Worm (Caenorhabditis elegans) whole organism, early embryonic: Measurements from ENCODE around the gene asp-12.

Source experiments
- B0310.2 ChIP-seq: sonication (generic microtip); optimal IDR thresholded peaks from 2 replicates; lab custom pipeline; 2016; ENCODE audit warnings: mild to moderate bottlenecking, missing genetic modification characterization, missing compliant biosample characterization
- F13C5.2 ChIP-seq: sonication (generic microtip); optimal IDR thresholded peaks from 2 replicates; lab custom pipeline; 2017; ENCODE audit warnings: mild to moderate bottlenecking, missing genetic modification characterization, inconsistent platforms, missing compliant biosample characterization
- aly-1 ChIP-seq: sonication (generic microtip); optimal IDR thresholded peaks from 2 replicates; lab custom pipeline; 2016; ENCODE audit warnings: missing genetic modification characterization, missing compliant biosample characterization
- ama-1 ChIP-seq: fragments of 150-350 bp; optimal IDR thresholded peaks from 2 replicates; lab custom pipeline; 2014
- ceh-13 ChIP-seq: fragments of 200-800 bp; sonication (Bioruptor generic); optimal IDR thresholded peaks from 2 replicates; lab custom pipeline; 2018; ENCODE audit warnings: mild to moderate bottlenecking, missing genetic modification characterization, missing compliant biosample characterization
- ceh-36 ChIP-seq: sonication (generic microtip); optimal IDR thresholded peaks from 2 replicates; lab custom pipeline; 2016; ENCODE audit warnings: missing genetic modification characterization, inconsistent platforms, missing compliant biosample characterization
- ets-7 ChIP-seq: sonication (generic microtip); optimal IDR thresholded peaks from 2 replicates; lab custom pipeline; 2016; ENCODE audit warnings: missing genotype, missing genetic modification characterization, missing compliant biosample characterization
- flt-1 ChIP-seq: fragments of 200-800 bp; sonication (Bioruptor generic); IDR thresholded peaks from 2 replicates; pipeline ENCODE4 v1.3.6; 2022; ENCODE audit warnings: missing genetic modification characterization, missing compliant biosample characterization
- hmbx-1 ChIP-seq: sonication (generic microtip); optimal IDR thresholded peaks from 2 replicates; lab custom pipeline; 2016; ENCODE audit warnings: mild to moderate bottlenecking, missing genetic modification characterization, missing compliant biosample characterization
- hmg-4 ChIP-seq: fragments of 200-800 bp; sonication (Bioruptor generic); optimal IDR thresholded peaks from 2 replicates; lab custom pipeline; 2018; ENCODE audit warnings: mild to moderate bottlenecking, missing genetic modification characterization, missing compliant biosample characterization
- hnd-1 ChIP-seq: sonication (generic microtip); optimal IDR thresholded peaks from 2 replicates; lab custom pipeline; 2016; ENCODE audit warnings: missing genetic modification characterization, missing compliant biosample characterization
- pes-1 ChIP-seq: fragments of 200-800 bp; sonication (Bioruptor generic); IDR thresholded peaks from 2 replicates; pipeline ENCODE4 v1.3.6; 2022; ENCODE audit warnings: missing genetic modification reagents, missing genetic modification characterization, missing compliant biosample characterization
- scrt-1 ChIP-seq: fragments of 200-800 bp; sonication (Bioruptor generic); IDR thresholded peaks from 2 replicates; pipeline ENCODE4 v1.3.6; 2022; ENCODE audit warnings: missing genetic modification characterization, missing compliant biosample characterization
- sea-1 ChIP-seq: fragments of 200-800 bp; sonication (Bioruptor generic); conservative IDR thresholded peaks from 2 replicates; pipeline ENCODE4 v1.3.6; 2022; ENCODE audit warnings: missing genetic modification characterization, missing compliant biosample characterization
- tbx-11 ChIP-seq: fragments of 200-800 bp; sonication (Bioruptor generic); IDR thresholded peaks from 2 replicates; pipeline ENCODE4 v1.3.6; 2022; ENCODE audit warnings: missing genetic modification characterization, missing compliant biosample characterization
- tbx-37 ChIP-seq: fragments of 200-800 bp; sonication (Bioruptor generic); conservative IDR thresholded peaks from 2 replicates; pipeline ENCODE4 v1.3.6; 2022; ENCODE audit warnings: missing genetic modification reagents, missing genetic modification characterization, missing compliant biosample characterization
- tra-4 ChIP-seq: sonication (generic microtip); optimal IDR thresholded peaks from 2 replicates; lab custom pipeline; 2017; ENCODE audit warnings: missing genetic modification characterization, missing compliant biosample characterization

Gene asp-12

ce11 chrV:8230056-8230455, 39.0 kb upstream of the asp-12 start:
- TF ChIP-seq aly-1 (tag; lab: Kevin White, UChicago), result no peak
- TF ChIP-seq hnd-1 (tag; lab: Kevin White, UChicago), result no peak
- no peak for TF ChIP-seq tra-4 (tag; lab: Kevin White, UChicago)
- peak; percentile 19 for TF ChIP-seq hmg-4 (GFP tag; lab: Kevin White, UChicago)
- no peak for TF ChIP-seq ceh-13 (GFP tag; lab: Kevin White, UChicago)
- no peak for TF ChIP-seq F13C5.2 (tag; lab: Kevin White, UChicago)
- TF ChIP-seq tbx-37 (GFP tag; lab: Robert Waterston, UW), result 0 out of 2 replicates have a peak, but pooled peaks have one; percentile 22
- TF ChIP-seq B0310.2 (tag; lab: Kevin White, UChicago), result no peak
- no peak for TF ChIP-seq sea-1 (GFP tag; lab: Robert Waterston, UW)
- no peak for TF ChIP-seq pes-1 (GFP tag; lab: Robert Waterston, UW)
- no peak for TF ChIP-seq ceh-36
- peak; percentile 60; the same call in 1 of the 2 replicates for TF ChIP-seq scrt-1 (GFP tag; lab: Robert Waterston, UW)
- no peak for TF ChIP-seq tbx-11
- TF ChIP-seq flt-1 (GFP tag; lab: Robert Waterston, UW), result 0 out of 2 replicates have a peak, but pooled peaks have one; percentile 44
- no peak for TF ChIP-seq ama-1 (lab: Kevin White, UChicago)

ce11 chrV:8235331-8235730, 33.7 kb upstream of the asp-12 start:
- TF ChIP-seq hmbx-1 (no peak), aly-1 (tag; lab: Kevin White, UChicago) (peak; percentile 30), pes-1 (GFP tag; lab: Robert Waterston, UW) (no peak), F13C5.2 (tag; lab: Kevin White, UChicago) (no peak), hnd-1 (tag; lab: Kevin White, UChicago) (peak; percentile 3), scrt-1 (GFP tag; lab: Robert Waterston, UW) (peak; percentile 63; the same call in 1 of the 2 replicates), tbx-11 (0 out of 2 replicates have a peak, but pooled peaks have one; percentile 48), ceh-36 (no peak), hmg-4 (GFP tag; lab: Kevin White, UChicago) (no peak), sea-1 (GFP tag; lab: Robert Waterston, UW) (peak; percentile 68; the same call in 1 of the 2 replicates), ceh-13 (GFP tag; lab: Kevin White, UChicago) (peak; percentile 22), tra-4 (tag; lab: Kevin White, UChicago) (peak; percentile 27), ama-1 (lab: Kevin White, UChicago) (no peak), tbx-37 (GFP tag; lab: Robert Waterston, UW) (no peak), flt-1 (GFP tag; lab: Robert Waterston, UW) (no peak)

ce11 chrV:8238290-8238689, 30.7 kb upstream of the asp-12 start, which contains the start of gene rol-3:
Gene rol-3, minus strand, starts transcription at chrV:8238409.
- TF ChIP-seq ama-1 (lab: Kevin White, UChicago) (no peak), scrt-1 (GFP tag; lab: Robert Waterston, UW) (no peak), hmg-4 (GFP tag; lab: Kevin White, UChicago) (no peak)

- TF ChIP-seq hmg-4 (GFP tag; lab: Kevin White, UChicago), result no peak
- TF ChIP-seq ama-1 (lab: Kevin White, UChicago), result no peak
- no peak for TF ChIP-seq tra-4 (tag; lab: Kevin White, UChicago)
- TF ChIP-seq ets-7 (tag; lab: Kevin White, UChicago), result no peak
- TF ChIP-seq hnd-1 (tag; lab: Kevin White, UChicago), result no peak
- no peak for TF ChIP-seq tbx-11
- TF ChIP-seq hmbx-1, result no peak
- TF ChIP-seq ceh-13 (GFP tag; lab: Kevin White, UChicago), result no peak
- TF ChIP-seq pes-1 (GFP tag; lab: Robert Waterston, UW), result no peak
- no peak for TF ChIP-seq tbx-37 (GFP tag; lab: Robert Waterston, UW)
- no peak for TF ChIP-seq flt-1 (GFP tag; lab: Robert Waterston, UW)
Observed at ce11 chrV:8239928-8240327, 29.1 kb upstream of the asp-12 start, which contains the start of gene C16D9.3. Gene C16D9.3, minus strand, starts transcription at chrV:8240028.

ce11 chrV:8242798-8243197, 26.2 kb upstream of the asp-12 start, which contains the start of gene C16D9.4:
Gene C16D9.4, minus strand, starts transcription at chrV:8242898.
- TF ChIP-seq tra-4 (tag; lab: Kevin White, UChicago) (no peak), ama-1 (lab: Kevin White, UChicago) (no peak), hmbx-1 (no peak), F13C5.2 (tag; lab: Kevin White, UChicago) (no peak), pes-1 (GFP tag; lab: Robert Waterston, UW) (no peak), B0310.2 (tag; lab: Kevin White, UChicago) (no peak), hmg-4 (GFP tag; lab: Kevin White, UChicago) (no peak), tbx-11 (no peak), flt-1 (GFP tag; lab: Robert Waterston, UW) (no peak), sea-1 (GFP tag; lab: Robert Waterston, UW) (no peak)

- TF ChIP-seq flt-1 (GFP tag; lab: Robert Waterston, UW) (no peak), ceh-36 (no peak), pes-1 (GFP tag; lab: Robert Waterston, UW) (no peak), B0310.2 (tag; lab: Kevin White, UChicago) (no peak), tbx-11 (no peak), ets-7 (tag; lab: Kevin White, UChicago) (no peak), aly-1 (tag; lab: Kevin White, UChicago) (no peak), hnd-1 (tag; lab: Kevin White, UChicago) (no peak), ceh-13 (GFP tag; lab: Kevin White, UChicago) (no peak), sea-1 (GFP tag; lab: Robert Waterston, UW) (no peak)
Observed at ce11 chrV:8243201-8243600, 25.8 kb upstream of the asp-12 start.

- TF ChIP-seq tra-4 (tag; lab: Kevin White, UChicago) (no peak), hmg-4 (GFP tag; lab: Kevin White, UChicago) (no peak), ama-1 (lab: Kevin White, UChicago) (no peak), scrt-1 (GFP tag; lab: Robert Waterston, UW) (no peak), F13C5.2 (tag; lab: Kevin White, UChicago) (no peak), B0310.2 (tag; lab: Kevin White, UChicago) (no peak), sea-1 (GFP tag; lab: Robert Waterston, UW) (no peak), flt-1 (GFP tag; lab: Robert Waterston, UW) (no peak), tbx-11 (no peak), aly-1 (tag; lab: Kevin White, UChicago) (no peak), hnd-1 (tag; lab: Kevin White, UChicago) (no peak), ets-7 (tag; lab: Kevin White, UChicago) (no peak), ceh-13 (GFP tag; lab: Kevin White, UChicago) (no peak), hmbx-1 (no peak), ceh-36 (no peak)
Observed at ce11 chrV:8245457-8245856, 23.6 kb upstream of the asp-12 start, which contains the start of gene C16D9.5. Gene C16D9.5, minus strand, starts transcription at chrV:8245557.
